Worm (Caenorhabditis elegans) whole organism, early embryonic: ENCODE results near the gene Y49E10.21.

Experiments
- B0310.2 ChIP-seq: sonication (generic microtip); optimal IDR thresholded peaks from 2 replicates; lab custom pipeline; 2016; ENCODE audit warnings: mild to moderate bottlenecking, missing genetic modification characterization, missing compliant biosample characterization
- F13C5.2 ChIP-seq: sonication (generic microtip); optimal IDR thresholded peaks from 2 replicates; lab custom pipeline; 2017; ENCODE audit warnings: mild to moderate bottlenecking, missing genetic modification characterization, inconsistent platforms, missing compliant biosample characterization
- aly-1 ChIP-seq: sonication (generic microtip); optimal IDR thresholded peaks from 2 replicates; lab custom pipeline; 2016; ENCODE audit warnings: missing genetic modification characterization, missing compliant biosample characterization
- ama-1 ChIP-seq: fragments of 150-350 bp; optimal IDR thresholded peaks from 2 replicates; lab custom pipeline; 2014
- ceh-13 ChIP-seq: fragments of 200-800 bp; sonication (Bioruptor generic); optimal IDR thresholded peaks from 2 replicates; lab custom pipeline; 2018; ENCODE audit warnings: mild to moderate bottlenecking, missing genetic modification characterization, missing compliant biosample characterization
- ceh-36 ChIP-seq: sonication (generic microtip); optimal IDR thresholded peaks from 2 replicates; lab custom pipeline; 2016; ENCODE audit warnings: missing genetic modification characterization, inconsistent platforms, missing compliant biosample characterization
- ets-7 ChIP-seq: sonication (generic microtip); optimal IDR thresholded peaks from 2 replicates; lab custom pipeline; 2016; ENCODE audit warnings: missing genotype, missing genetic modification characterization, missing compliant biosample characterization
- flt-1 ChIP-seq: fragments of 200-800 bp; sonication (Bioruptor generic); IDR thresholded peaks from 2 replicates; pipeline ENCODE4 v1.3.6; 2022; ENCODE audit warnings: missing genetic modification characterization, missing compliant biosample characterization
- hmbx-1 ChIP-seq: sonication (generic microtip); optimal IDR thresholded peaks from 2 replicates; lab custom pipeline; 2016; ENCODE audit warnings: mild to moderate bottlenecking, missing genetic modification characterization, missing compliant biosample characterization
- hmg-4 ChIP-seq: fragments of 200-800 bp; sonication (Bioruptor generic); optimal IDR thresholded peaks from 2 replicates; lab custom pipeline; 2018; ENCODE audit warnings: mild to moderate bottlenecking, missing genetic modification characterization, missing compliant biosample characterization
- hnd-1 ChIP-seq: sonication (generic microtip); optimal IDR thresholded peaks from 2 replicates; lab custom pipeline; 2016; ENCODE audit warnings: missing genetic modification characterization, missing compliant biosample characterization
- pes-1 ChIP-seq: fragments of 200-800 bp; sonication (Bioruptor generic); IDR thresholded peaks from 2 replicates; pipeline ENCODE4 v1.3.6; 2022; ENCODE audit warnings: missing genetic modification reagents, missing genetic modification characterization, missing compliant biosample characterization
- scrt-1 ChIP-seq: fragments of 200-800 bp; sonication (Bioruptor generic); IDR thresholded peaks from 2 replicates; pipeline ENCODE4 v1.3.6; 2022; ENCODE audit warnings: missing genetic modification characterization, missing compliant biosample characterization
- sea-1 ChIP-seq: fragments of 200-800 bp; sonication (Bioruptor generic); conservative IDR thresholded peaks from 2 replicates; pipeline ENCODE4 v1.3.6; 2022; ENCODE audit warnings: missing genetic modification characterization, missing compliant biosample characterization
- tbx-11 ChIP-seq: fragments of 200-800 bp; sonication (Bioruptor generic); IDR thresholded peaks from 2 replicates; pipeline ENCODE4 v1.3.6; 2022; ENCODE audit warnings: missing genetic modification characterization, missing compliant biosample characterization
- tbx-37 ChIP-seq: fragments of 200-800 bp; sonication (Bioruptor generic); conservative IDR thresholded peaks from 2 replicates; pipeline ENCODE4 v1.3.6; 2022; ENCODE audit warnings: missing genetic modification reagents, missing genetic modification characterization, missing compliant biosample characterization
- tra-4 ChIP-seq: sonication (generic microtip); optimal IDR thresholded peaks from 2 replicates; lab custom pipeline; 2017; ENCODE audit warnings: missing genetic modification characterization, missing compliant biosample characterization

Gene Y49E10.21

DNA sequence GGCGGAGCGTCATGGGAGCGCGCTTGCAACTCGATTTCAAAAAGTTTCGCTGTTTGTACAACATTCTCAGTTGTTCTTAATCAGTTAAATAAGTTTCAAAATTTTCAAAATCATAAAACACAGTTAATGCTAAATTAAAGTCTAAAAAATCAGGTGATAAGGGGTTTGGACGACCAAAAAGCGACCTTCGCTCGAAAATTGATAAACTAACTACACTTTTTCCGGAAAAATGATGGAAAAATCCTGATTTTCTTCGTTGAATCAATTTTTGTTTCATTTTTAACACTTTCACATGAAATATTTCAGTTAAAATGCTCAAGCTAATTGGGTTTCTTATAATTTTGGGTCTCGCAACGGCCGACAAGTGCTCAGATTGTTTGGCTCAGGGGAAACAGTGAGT is 27.2 kb upstream of the Y49E10.21 start, which contains the start of gene Y49E10.16:
TSS of gene Y49E10.16 (plus strand) at position 301 of the 400 bp plus-strand sequence.
- TF ChIP-seq hmg-4 (GFP tag; lab: Kevin White, UChicago) = no peak

DNA sequence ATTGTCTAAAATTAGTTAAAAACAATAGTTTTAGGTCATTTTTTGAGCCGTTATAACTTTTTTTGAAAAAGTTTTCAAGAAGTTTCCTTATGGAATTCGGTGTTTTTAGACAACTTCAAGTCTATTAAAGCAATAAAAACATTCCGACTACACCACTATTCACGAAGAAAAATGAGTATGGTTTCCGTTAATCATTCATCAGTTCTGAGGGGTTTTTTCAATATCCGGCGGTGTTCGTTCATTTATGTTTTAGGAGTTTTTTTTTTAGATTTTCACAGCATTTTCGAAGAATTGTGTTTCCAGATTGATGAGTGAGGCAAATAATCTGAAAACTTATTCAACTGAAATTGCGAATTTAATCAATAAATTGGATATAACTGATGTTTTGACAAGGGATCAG is 23.3 kb upstream of the Y49E10.21 start, which contains the start of gene Y49E10.27:
TSS of gene Y49E10.27 (plus strand) at position 301 of the 400 bp plus-strand sequence.
- TF ChIP-seq hmg-4 (GFP tag; lab: Kevin White, UChicago) (no peak), F13C5.2 (tag; lab: Kevin White, UChicago) (no peak), hnd-1 (no peak), ceh-36 (tag; lab: Kevin White, UChicago) (no peak), aly-1 (tag; lab: Kevin White, UChicago) (no peak)

DNA sequence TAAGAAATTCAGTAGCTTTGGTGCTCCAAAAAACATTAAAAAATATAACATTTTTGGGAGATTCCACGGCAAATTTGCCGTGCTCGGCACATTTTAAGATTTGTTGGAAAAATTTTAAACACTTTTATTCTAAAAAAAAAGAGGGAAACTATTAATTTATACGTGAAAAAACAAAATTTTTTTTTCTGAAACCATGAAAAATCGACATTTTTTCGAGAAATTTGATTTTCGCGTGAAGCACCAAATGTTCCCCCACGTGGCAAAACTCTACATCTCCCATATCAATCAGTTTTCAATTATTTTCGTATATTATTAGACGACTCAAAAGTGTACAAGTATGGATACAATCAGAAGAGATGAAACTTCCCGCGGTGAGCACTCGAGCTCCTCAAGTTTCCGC is 21.2 kb upstream of the Y49E10.21 start, which contains the start of gene fbxa-218:
TSS of gene fbxa-218 (plus strand) at position 301 of the 400 bp plus-strand sequence.
- TF ChIP-seq ceh-36 (tag; lab: Kevin White, UChicago) (no peak), F13C5.2 (tag; lab: Kevin White, UChicago) (no peak), tbx-37 (no peak), aly-1 (tag; lab: Kevin White, UChicago) (no peak), hnd-1 (no peak), sea-1 (no peak), tra-4 (tag; lab: Kevin White, UChicago) (no peak), hmbx-1 (no peak), flt-1 (GFP tag; lab: Robert Waterston, UW) (no peak)

DNA sequence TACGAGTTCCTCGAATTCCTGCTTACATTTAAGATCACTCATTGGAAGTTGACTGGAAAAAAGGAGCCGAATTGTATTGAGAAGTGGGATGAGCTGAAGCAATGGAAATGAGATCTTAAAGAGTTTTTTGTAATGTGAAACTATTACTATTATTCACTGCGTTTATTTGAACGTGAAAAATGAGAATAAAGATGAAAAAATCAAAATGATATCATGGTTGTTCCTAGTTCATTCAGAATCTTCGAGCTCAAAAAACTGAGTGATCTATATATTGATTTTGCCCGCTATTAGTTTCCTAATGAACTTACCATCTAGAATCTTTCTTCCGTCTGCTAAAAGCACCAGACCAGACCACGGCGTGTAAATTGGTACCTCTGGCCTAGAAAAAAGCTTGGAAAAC is 20.4 kb upstream of the Y49E10.21 start:
- no peak for TF ChIP-seq hmbx-1
- no peak for TF ChIP-seq scrt-1
- no peak for TF ChIP-seq flt-1 (GFP tag; lab: Robert Waterston, UW)
- TF ChIP-seq sea-1 = no peak
- TF ChIP-seq ama-1 (lab: Kevin White, UChicago) = no peak
- TF ChIP-seq B0310.2 (tag; lab: Kevin White, UChicago) = no peak
- no peak for TF ChIP-seq tbx-37
- TF ChIP-seq F13C5.2 (tag; lab: Kevin White, UChicago) = no peak
- no peak for TF ChIP-seq hmg-4 (GFP tag; lab: Kevin White, UChicago)
- TF ChIP-seq aly-1 (tag; lab: Kevin White, UChicago) = no peak
- TF ChIP-seq ets-7 (tag; lab: Kevin White, UChicago) = no peak
- no peak for TF ChIP-seq tra-4 (tag; lab: Kevin White, UChicago)

DNA sequence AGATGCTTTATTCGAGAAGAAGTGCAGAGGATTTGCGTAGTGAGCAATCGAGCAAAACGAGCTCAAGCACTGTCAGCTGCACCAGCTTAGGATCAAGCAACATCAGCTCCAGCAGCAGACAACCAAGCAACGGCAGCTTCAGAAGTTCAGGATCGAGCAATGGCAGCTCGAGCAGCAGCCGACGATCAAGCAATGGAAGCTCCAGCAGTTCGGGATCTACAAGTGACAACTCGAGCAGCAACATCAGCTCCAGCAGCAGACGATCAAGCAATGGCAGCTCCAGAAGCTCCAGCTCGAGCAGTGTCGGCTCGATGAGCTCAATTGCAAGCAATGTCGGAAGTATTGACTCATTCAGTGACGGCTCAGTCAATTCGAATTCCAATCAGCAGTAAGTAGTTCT is 18.3 kb upstream of the Y49E10.21 start:
- no peak for TF ChIP-seq aly-1 (tag; lab: Kevin White, UChicago)
- TF ChIP-seq sea-1 = no peak
- no peak for TF ChIP-seq ceh-36 (tag; lab: Kevin White, UChicago)
- no peak for TF ChIP-seq hmbx-1
- TF ChIP-seq ama-1 (lab: Kevin White, UChicago) = no peak
- no peak for TF ChIP-seq tbx-11 (GFP tag; lab: Robert Waterston, UW)
- no peak for TF ChIP-seq F13C5.2 (tag; lab: Kevin White, UChicago)
- TF ChIP-seq B0310.2 (tag; lab: Kevin White, UChicago) = no peak
- no peak for TF ChIP-seq flt-1 (GFP tag; lab: Robert Waterston, UW)
- TF ChIP-seq hmg-4 (GFP tag; lab: Kevin White, UChicago) = no peak
- TF ChIP-seq hnd-1 = no peak
- no peak for TF ChIP-seq pes-1 (GFP tag; lab: Robert Waterston, UW)
- no peak for TF ChIP-seq tra-4 (tag; lab: Kevin White, UChicago)
- TF ChIP-seq ets-7 (tag; lab: Kevin White, UChicago) = no peak
- TF ChIP-seq scrt-1 = no peak

DNA sequence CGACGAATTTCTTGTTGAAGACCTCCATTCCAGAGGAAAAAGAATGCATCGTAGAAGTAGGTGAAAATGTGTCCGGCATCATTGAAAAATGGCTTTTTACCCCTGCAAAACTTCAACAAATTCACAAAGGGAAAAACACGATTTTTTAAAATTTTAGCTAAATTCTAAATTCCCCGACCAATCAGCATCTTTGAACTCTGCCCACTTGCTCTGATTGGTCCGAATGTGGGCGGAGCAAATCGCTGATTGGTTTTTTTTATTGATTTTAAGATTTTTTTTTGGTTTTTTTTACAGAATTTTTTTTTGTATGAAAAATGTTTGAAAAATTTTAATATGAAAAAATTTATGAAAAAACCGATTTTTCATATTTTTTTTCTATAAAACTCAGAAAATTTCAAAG is 13.5 kb upstream of the Y49E10.21 start:
- no peak for TF ChIP-seq hmg-4 (GFP tag; lab: Kevin White, UChicago)
- TF ChIP-seq aly-1 (tag; lab: Kevin White, UChicago) = no peak
- TF ChIP-seq B0310.2 (tag; lab: Kevin White, UChicago) = no peak

DNA sequence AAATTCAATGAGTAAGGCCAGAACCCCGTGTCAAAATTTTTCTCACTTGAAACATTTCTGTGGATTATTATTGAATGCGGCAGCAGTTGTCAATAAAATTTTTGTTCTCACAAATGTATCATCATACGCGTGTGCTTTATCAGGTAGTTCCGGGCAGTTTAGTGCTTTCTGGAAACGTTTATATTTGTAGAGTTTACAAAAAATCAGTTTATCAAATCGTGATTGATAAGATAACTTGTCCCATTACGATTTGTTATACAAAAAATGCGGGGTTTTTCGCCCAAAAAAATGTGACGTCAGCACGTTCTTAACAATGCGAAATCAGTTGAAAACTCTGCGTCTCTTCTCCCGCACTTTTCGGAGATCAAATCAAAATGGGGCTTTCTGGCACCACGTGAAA is 12.2 kb upstream of the Y49E10.21 start:
- TF ChIP-seq pes-1 (GFP tag; lab: Robert Waterston, UW) (no peak), ama-1 (lab: Kevin White, UChicago) (no peak), sea-1 (no peak), aly-1 (tag; lab: Kevin White, UChicago) (no peak), ceh-36 (tag; lab: Kevin White, UChicago) (no peak), flt-1 (GFP tag; lab: Robert Waterston, UW) (no peak), F13C5.2 (tag; lab: Kevin White, UChicago) (no peak), hmbx-1 (no peak), tbx-11 (GFP tag; lab: Robert Waterston, UW) (no peak), tra-4 (tag; lab: Kevin White, UChicago) (no peak), B0310.2 (tag; lab: Kevin White, UChicago) (no peak), ets-7 (tag; lab: Kevin White, UChicago) (no peak), hmg-4 (GFP tag; lab: Kevin White, UChicago) (no peak), ceh-13 (no peak), tbx-37 (no peak)

DNA sequence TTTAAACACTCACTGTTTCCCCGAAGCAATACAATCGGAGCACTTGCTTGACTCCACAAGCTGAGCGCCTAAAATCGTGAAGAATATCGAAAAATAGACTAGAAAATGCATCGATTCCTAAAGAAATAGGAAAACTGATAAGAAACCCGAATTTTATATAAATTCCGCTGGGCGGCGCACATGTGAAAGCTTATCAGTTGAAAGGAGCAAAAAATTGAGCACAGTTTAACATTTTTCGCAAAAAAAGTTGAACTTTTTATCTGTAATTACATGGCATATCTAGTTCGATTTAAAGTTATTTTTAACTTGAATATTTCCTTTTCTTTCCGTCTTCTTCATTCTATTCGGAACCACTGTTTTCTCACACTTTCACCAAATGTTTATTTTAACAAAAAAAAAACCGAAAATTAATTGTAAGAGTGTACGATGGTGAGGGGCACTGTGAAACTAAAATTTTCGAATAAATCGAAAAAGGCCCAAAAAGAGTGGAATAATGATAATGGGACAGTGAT is 11.3 kb upstream of the Y49E10.21 start, which contains the start of gene Y49E10.18:
TSS of gene Y49E10.18 (minus strand) at position 116 of the 512 bp plus-strand sequence.
- no peak for TF ChIP-seq tbx-37

DNA sequence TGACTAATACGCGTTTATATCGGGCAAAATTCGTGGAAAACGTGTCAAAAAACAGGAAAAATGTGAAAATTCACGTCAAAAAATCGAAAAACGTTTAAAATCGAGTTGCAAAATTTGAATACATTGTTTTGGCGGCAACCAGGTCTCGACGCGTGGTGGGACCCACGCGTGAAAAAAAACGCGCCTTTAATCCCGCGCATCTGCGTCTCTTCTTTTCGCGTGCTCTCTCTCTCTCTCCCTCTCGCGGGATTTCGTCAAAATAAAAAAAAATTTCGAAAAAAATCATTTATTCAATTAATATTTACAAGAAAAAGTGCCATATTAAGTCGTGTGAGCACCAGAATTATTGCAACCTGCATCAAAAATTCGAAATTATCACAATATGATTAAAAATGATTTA is 4.1 kb upstream of the Y49E10.21 start, which contains the start of gene ani-1:
TSS of gene ani-1 (minus strand) at position 61 of the 400 bp plus-strand sequence.
- TF ChIP-seq tbx-11 (GFP tag; lab: Robert Waterston, UW) (no peak), hmg-4 (GFP tag; lab: Kevin White, UChicago) (no peak), flt-1 (GFP tag; lab: Robert Waterston, UW) (no peak), ama-1 (lab: Kevin White, UChicago) (no peak), ets-7 (tag; lab: Kevin White, UChicago) (no peak), scrt-1 (no peak), tbx-37 (no peak), hmbx-1 (no peak), tra-4 (tag; lab: Kevin White, UChicago) (no peak)
